Fruit fly (Drosophila melanogaster): ENCODE results near the gene Clic.
A peak's percentile ranks its signal among the peaks of the same experiment; 100 is the strongest.

The Clic gene

dm6 chrX:13788973-13789682 lies 33.0 kb downstream of the Clic start (continued):
- TF ChIP-seq abd-A (tag; optimal IDR thresholded peaks at IDR 0.05) (peak; percentile 74), peb (GFP tag; IDR thresholded peaks at IDR 0.05) (peak; percentile 38; the same call in 1 of the 2 replicates), Ptx1 (GFP tag; IDR thresholded peaks at IDR 0.05) (0 out of 2 replicates have a peak, but pooled peaks have one; percentile 27), CG6654 (GFP tag; optimal IDR thresholded peaks at IDR 0.05) (peak; percentile 15), Pdp1 (GFP tag; optimal IDR thresholded peaks at IDR 0.05) (peak; percentile 9 to 29), CG11723 (GFP tag; optimal IDR thresholded peaks at IDR 0.05) (peak; percentile 7), CG2678 (tag; optimal IDR thresholded peaks at IDR 0.05) (peak; percentile 64), CG16863 (GFP tag; optimal IDR thresholded peaks at IDR 0.05) (peak; percentile 17), crc (GFP tag; optimal IDR thresholded peaks at IDR 0.05) (peak; percentile 2), CG8290 (GFP tag; optimal IDR thresholded peaks at IDR 0.05) (no peak), CG8290 (tag; optimal IDR thresholded peaks at IDR 0.05) (peak in 1 of 2 experiments; percentile 39), kni (GFP tag; optimal IDR thresholded peaks at IDR 0.05) (peak; percentile 75), jumu (GFP tag; optimal IDR thresholded peaks at IDR 0.05) (peak; percentile 24), CG12155 (GFP tag; optimal IDR thresholded peaks at IDR 0.05) (no peak), bsh (GFP tag; optimal IDR thresholded peaks at IDR 0.05) (peak in 1 of 2 experiments; percentile 59), CoRest (tag; optimal IDR thresholded peaks at IDR 0.05) (peak; percentile 15), Blimp-1 (GFP tag; optimal IDR thresholded peaks at IDR 0.05) (peak; percentile 40), lmd (GFP tag; IDR thresholded peaks at IDR 0.05) (peak; percentile 44; the same call in 1 of the 2 replicates), eve (GFP tag; optimal IDR thresholded peaks at IDR 0.05) (peak in 1 of 2 experiments; percentile 83), Antp (GFP tag; optimal IDR thresholded peaks at IDR 0.05) (peak; percentile 30), gem (tag; optimal IDR thresholded peaks at IDR 0.05) (peak; percentile 61), Hr78 (GFP tag; optimal IDR thresholded peaks at IDR 0.05) (no peak), CG17612 (GFP tag; IDR thresholded peaks at IDR 0.05) (no peak), CG4730 (GFP tag; IDR thresholded peaks at IDR 0.05) (no peak), dysf (GFP tag; IDR thresholded peaks at IDR 0.05) (0 out of 3 replicates have a peak, but pooled peaks have one; percentile 35), E2f1 (GFP tag; IDR thresholded peaks at IDR 0.05) (0 out of 2 replicates have a peak, but pooled peaks have one; percentile 19), CG9215 (GFP tag; IDR thresholded peaks at IDR 0.05) (0 out of 2 replicates have a peak, but pooled peaks have one; percentile 23), onecut (GFP tag; IDR thresholded peaks at IDR 0.05) (no peak; the same call in 1 of the 2 replicates), insv (GFP tag; optimal IDR thresholded peaks at IDR 0.05) (no peak), CG15601 (tag; optimal IDR thresholded peaks at IDR 0.05) (peak; percentile 15), TFAM (GFP tag; optimal IDR thresholded peaks at IDR 0.05) (no peak), fu2 (GFP tag; optimal IDR thresholded peaks at IDR 0.05) (no peak), Rfx (GFP tag; IDR thresholded peaks at IDR 0.05) (0 out of 2 replicates have a peak, but pooled peaks have one; percentile 11), CG2712 (tag; optimal IDR thresholded peaks at IDR 0.05) (peak; percentile 48), CG2120 (GFP tag; optimal IDR thresholded peaks at IDR 0.05) (peak; percentile 58), twi (tag; optimal IDR thresholded peaks at IDR 0.05) (no peak), CG6254 (GFP tag; optimal IDR thresholded peaks at IDR 0.05) (no peak), az2 (GFP tag; optimal IDR thresholded peaks at IDR 0.05) (peak; percentile 15), z (GFP tag; IDR thresholded peaks at IDR 0.05) (no peak), Dbx (GFP tag; IDR thresholded peaks at IDR 0.05) (peak; percentile 35; the same call in 1 of the 3 replicates), Adf1 (GFP tag; IDR thresholded peaks at IDR 0.05) (no peak), CG11398 (GFP tag; optimal IDR thresholded peaks at IDR 0.05) (peak; percentile 6), ssp (GFP tag; IDR thresholded peaks at IDR 0.05) (no peak), CG17359 (tag; optimal IDR thresholded peaks at IDR 0.05) (peak; percentile 37)
